Worm (Caenorhabditis elegans): ENCODE results near the gene Y44A6C.1.

ce11 chrV:20745278-20745677 is 31.6 kb downstream of the Y44A6C.1 start:
- no peak for TF ChIP-seq ref-1 (GFP tag; conservative IDR thresholded peaks at IDR 0.05)
- TF ChIP-seq flt-1 (GFP tag; IDR thresholded peaks at IDR 0.05) = no peak
- no peak for TF ChIP-seq klf-2 (GFP tag; conservative IDR thresholded peaks at IDR 0.05)

All from whole organism, midembryonic.